Worm (Caenorhabditis elegans) whole organism, midembryonic: ENCODE results near the gene R03H10.11.

Source experiments
- T22C8.4 ChIP-seq: fragments of 200-800 bp; sonication (Bioruptor generic); IDR thresholded peaks from 2 replicates; pipeline ENCODE4 v1.3.6; 2022; ENCODE audit warnings: missing genetic modification characterization, missing compliant biosample characterization
- cog-1 ChIP-seq: sonication (generic microtip); optimal IDR thresholded peaks from 2 replicates; lab custom pipeline; 2016; ENCODE audit warnings: missing genetic modification characterization, missing compliant biosample characterization
- flt-1 ChIP-seq: fragments of 200-800 bp; sonication (Bioruptor generic); IDR thresholded peaks from 2 replicates; pipeline ENCODE4 v1.3.6; 2022; ENCODE audit warnings: missing genetic modification characterization, missing compliant biosample characterization
- klf-2 ChIP-seq: fragments of 200-800 bp; sonication (Bioruptor generic); conservative IDR thresholded peaks from 2 replicates; pipeline ENCODE4 v1.3.6; 2022; ENCODE audit warnings: missing genetic modification reagents, missing genetic modification characterization, missing compliant biosample characterization
- med-1 ChIP-seq: sonication (generic microtip); optimal IDR thresholded peaks from 2 replicates; lab custom pipeline; 2017; ENCODE audit warnings: missing genetic modification characterization, mild to moderate bottlenecking, missing compliant biosample characterization, antibody characterized with exemption, missing genetic modification reagents; ENCODE audit not compliant: insufficient read depth
- ref-1 ChIP-seq: fragments of 200-800 bp; sonication (Bioruptor generic); conservative IDR thresholded peaks from 2 replicates; pipeline ENCODE4 v1.3.6; 2022; ENCODE audit warnings: missing genetic modification reagents, missing genetic modification characterization, missing compliant biosample characterization
- tab-1 ChIP-seq: fragments of 200-800 bp; sonication (Bioruptor generic); IDR thresholded peaks from 2 replicates; pipeline ENCODE4 v1.3.6; 2022; ENCODE audit warnings: missing genetic modification characterization, missing compliant biosample characterization
- ztf-23 ChIP-seq: fragments of 200-800 bp; sonication (Bioruptor generic); IDR thresholded peaks from 2 replicates; pipeline ENCODE4 v1.3.6; 2022; ENCODE audit warnings: missing genetic modification reagents, missing genetic modification characterization, missing compliant biosample characterization
- ztf-29 ChIP-seq: fragments of 200-800 bp; sonication (Bioruptor generic); IDR thresholded peaks from 2 replicates; pipeline ENCODE4 v1.3.6; 2022; ENCODE audit warnings: missing genetic modification reagents, missing genetic modification characterization, missing compliant biosample characterization

ce11 chrII:4134688-4135087, 47.8 kb upstream of the R03H10.11 start:
- no peak for TF ChIP-seq tab-1 (GFP tag; lab: Robert Waterston, UW)
- no peak for TF ChIP-seq ztf-23 (GFP tag; lab: Robert Waterston, UW)
- no peak for TF ChIP-seq cog-1 (tag; lab: Kevin White, UChicago)
- TF ChIP-seq flt-1 (GFP tag; lab: Robert Waterston, UW) = no peak
- no peak for TF ChIP-seq ref-1 (GFP tag; lab: Robert Waterston, UW)
- no peak for TF ChIP-seq ztf-29 (GFP tag; lab: Robert Waterston, UW)
- TF ChIP-seq klf-2 (GFP tag; lab: Robert Waterston, UW) = no peak
- no peak for TF ChIP-seq T22C8.4 (GFP tag; lab: Robert Waterston, UW)
- no peak for TF ChIP-seq med-1 (GFP tag; lab: Kevin White, UChicago)
